Fruit fly (Drosophila melanogaster) whole organism, pupa: ENCODE measurements around the gene CG34180.

Source experiments
- CG10348 ChIP-seq: fragments of 200-800 bp; sonication (Bioruptor generic); IDR thresholded peaks from 2 replicates; pipeline ENCODE4 v1.3.6; 2022; ENCODE audit warnings: missing biosample characterization, missing genetic modification characterization
- CG12605 ChIP-seq: fragments of 200-800 bp; sonication (Bioruptor generic); IDR thresholded peaks from 2 replicates; pipeline ENCODE4 v1.3.6; 2022; ENCODE audit warnings: missing biosample characterization, missing genetic modification characterization
- CG13204 ChIP-seq: fragments of 200-800 bp; sonication (Bioruptor generic); optimal IDR thresholded peaks from 2 replicates; lab custom pipeline; 2018; ENCODE audit warnings: missing biosample characterization, mild to moderate bottlenecking, missing genetic modification characterization, moderate library complexity
- CG14655 ChIP-seq: fragments of 200-800 bp; sonication (Bioruptor generic); optimal IDR thresholded peaks from 3 replicates; lab custom pipeline; 2017; ENCODE audit warnings: mild to moderate bottlenecking, missing biosample characterization, missing genetic modification reagents, missing genetic modification characterization
- CG15710 ChIP-seq: fragments of 200-800 bp; sonication (Bioruptor generic); optimal IDR thresholded peaks from 2 replicates; lab custom pipeline; 2018; ENCODE audit warnings: missing biosample characterization, mild to moderate bottlenecking, missing genetic modification characterization, moderate library complexity
- EcR ChIP-seq: fragments of 200-800 bp; sonication (Bioruptor generic); optimal IDR thresholded peaks from 3 replicates; lab custom pipeline; 2019; ENCODE audit warnings: missing biosample characterization, missing genetic modification characterization, mild to moderate bottlenecking, moderate library complexity, missing genetic modification reagents
- Ets98B ChIP-seq: fragments of 200-800 bp; sonication (Bioruptor generic); IDR thresholded peaks from 2 replicates; pipeline ENCODE4 v1.3.6; 2022; ENCODE audit warnings: missing biosample characterization, missing genetic modification characterization
- Pif1A ChIP-seq: fragments of 200-800 bp; sonication (Bioruptor generic); optimal IDR thresholded peaks from 3 replicates; lab custom pipeline; 2016; ENCODE audit warnings: missing biosample characterization, missing genetic modification characterization
- rn ChIP-seq: fragments of 200-800 bp; sonication (Bioruptor generic); IDR thresholded peaks from 2 replicates; pipeline ENCODE4 v1.3.6; 2022; ENCODE audit warnings: missing biosample characterization, missing genetic modification characterization

- no peak for TF ChIP-seq rn (GFP tag; lab: Robert Waterston, UW)
- no peak for TF ChIP-seq CG10348 (GFP tag; lab: Robert Waterston, UW)
- peak; percentile 100 for TF ChIP-seq EcR
- TF ChIP-seq CG14655 (GFP tag; lab: Kevin White, UChicago), result no peak
- TF ChIP-seq Ets98B (GFP tag; lab: Robert Waterston, UW), result peak; percentile 47; the same call in 1 of the 2 replicates
- no peak for TF ChIP-seq CG15710 (tag; lab: Kevin White, UChicago)
- TF ChIP-seq Pif1A (GFP tag; lab: Kevin White, UChicago), result no peak
- peak; percentile 72 for TF ChIP-seq CG13204 (GFP tag; lab: Kevin White, UChicago)
- TF ChIP-seq CG12605, result no peak
These were observed 18.5 kb downstream of the CG34180 start for dm6 chr2L:6078757-6079351.
